Fruit fly (Drosophila melanogaster): Measurements from ENCODE around the gene CG7227.

DNA sequence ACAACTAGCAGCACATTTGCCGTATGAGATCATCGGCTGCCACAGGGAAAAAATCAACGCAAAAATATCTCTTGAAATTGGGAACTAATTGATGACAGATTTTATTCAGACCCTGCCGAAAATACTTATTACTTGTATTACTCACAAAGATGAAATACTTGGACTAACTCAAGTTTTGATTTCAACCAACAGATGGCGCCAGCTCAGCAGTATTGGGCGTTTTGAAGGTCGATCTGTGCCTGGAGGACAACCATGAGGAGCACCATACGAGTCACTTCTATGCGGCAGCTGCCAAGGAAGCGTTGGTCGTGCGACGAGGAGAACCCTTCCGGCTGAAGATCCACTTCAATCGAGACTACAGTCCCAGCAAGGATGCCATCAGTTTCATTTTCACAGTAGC is 26.4 kb upstream of the CG7227 start:
- no peak for TF ChIP-seq usp (GFP tag; optimal IDR thresholded peaks at IDR 0.05)
- no peak for TF ChIP-seq EcR (GFP tag; optimal IDR thresholded peaks at IDR 0.05)
- no peak for TF ChIP-seq psq (optimal IDR thresholded peaks at IDR 0.05)
- no peak for TF ChIP-seq pan (optimal IDR thresholded peaks at IDR 0.05)
- no peak for TF ChIP-seq CG8478 (optimal IDR thresholded peaks at IDR 0.05)

Data from whole organism.